Worm (Caenorhabditis elegans): Measurements from ENCODE around the gene vps-2.
"Not testable (repeated sequence)": the region's sequence is repeated elsewhere in the genome, so short reads cannot be mapped to it uniquely, and the experiment has no call there.

The vps-2 gene

ce11 chrII:12753725-12754124, 14.3 kb downstream of the vps-2 start, which contains the start of gene Y46G5A.39:
Y46G5A.39 (minus strand) TSS chrII:12753825.
- not testable (repeated sequence) for TF ChIP-seq ztf-4, sem-4, ceh-16 (tag; optimal IDR thresholded peaks at IDR 0.05)

- TF ChIP-seq mbf-1 (tag; optimal IDR thresholded peaks at IDR 0.05): no peak
- TF ChIP-seq nhr-10 (tag; optimal IDR thresholded peaks at IDR 0.05): no peak
- TF ChIP-seq unc-39 (tag; optimal IDR thresholded peaks at IDR 0.05): no peak
- no peak for TF ChIP-seq ceh-16 (tag; optimal IDR thresholded peaks at IDR 0.05)
- no peak for TF ChIP-seq skn-1 (tag; optimal IDR thresholded peaks at IDR 0.05)
- TF ChIP-seq F13H6.1 (tag; optimal IDR thresholded peaks at IDR 0.05): no peak
- TF ChIP-seq peb-1 (tag; optimal IDR thresholded peaks at IDR 0.05): no peak
- no peak for TF ChIP-seq C34F6.9 (tag; optimal IDR thresholded peaks at IDR 0.05)
Measured at ce11 chrII:12739306-12739705, 28.7 kb downstream of the vps-2 start.

ce11 chrII:12738284-12739201, 29.5 kb downstream of the vps-2 start, which contains the start of gene pisy-1:
pisy-1 (minus strand) TSS chrII:12738334.
- peak; percentile 75 for TF ChIP-seq gmeb-1 (tag; optimal IDR thresholded peaks at IDR 0.05)
- no peak for TF ChIP-seq ztf-4 (tag; optimal IDR thresholded peaks at IDR 0.05)
- TF ChIP-seq aly-2 (tag; optimal IDR thresholded peaks at IDR 0.05): no peak
- TF ChIP-seq C34F6.9 (tag; optimal IDR thresholded peaks at IDR 0.05): peak; percentile 71
- TF ChIP-seq nhr-129 (tag; optimal IDR thresholded peaks at IDR 0.05): peak; percentile 56
- no peak for TF ChIP-seq elt-1 (tag; optimal IDR thresholded peaks at IDR 0.05)
- no peak for TF ChIP-seq ztf-1 (GFP tag; conservative IDR thresholded peaks at IDR 0.05)
- TF ChIP-seq nhr-21 (tag; optimal IDR thresholded peaks at IDR 0.05): no peak
- no peak for TF ChIP-seq mdl-1 (tag; optimal IDR thresholded peaks at IDR 0.05)
- peak; percentile 82 for TF ChIP-seq unc-55 (GFP tag; optimal IDR thresholded peaks at IDR 0.05)
- peak; percentile 27 for TF ChIP-seq sma-9 (GFP tag; optimal IDR thresholded peaks at IDR 0.05)
- no peak for TF ChIP-seq sma-9 (tag; optimal IDR thresholded peaks at IDR 0.05)
- peak; percentile 6 for TF ChIP-seq snpc-4 (tag; optimal IDR thresholded peaks at IDR 0.05)
- TF ChIP-seq ztf-11 (tag; optimal IDR thresholded peaks at IDR 0.05): no peak
- TF ChIP-seq elt-3 (tag; optimal IDR thresholded peaks at IDR 0.05): no peak
- no peak for TF ChIP-seq mab-5 (tag; optimal IDR thresholded peaks at IDR 0.05)
- TF ChIP-seq lsy-2 (tag; optimal IDR thresholded peaks at IDR 0.05): peak; percentile 26 to 73
- TF ChIP-seq nhr-23 (tag; optimal IDR thresholded peaks at IDR 0.05): no peak
- no peak for TF ChIP-seq lin-11 (tag; optimal IDR thresholded peaks at IDR 0.05)
- no peak for TF ChIP-seq blmp-1 (tag; optimal IDR thresholded peaks at IDR 0.05; ENCODE audit: insufficient read depth)
- TF ChIP-seq lin-13 (GFP tag; optimal IDR thresholded peaks at IDR 0.05): peak; percentile 49
- TF ChIP-seq nhr-11 (tag; optimal IDR thresholded peaks at IDR 0.05): no peak
- TF ChIP-seq peb-1 (tag; optimal IDR thresholded peaks at IDR 0.05): no peak
- TF ChIP-seq fos-1 (tag; optimal IDR thresholded peaks at IDR 0.05): no peak
- TF ChIP-seq ama-1 (optimal IDR thresholded peaks at IDR 0.05): no peak
- TF ChIP-seq unc-62 (GFP tag; optimal IDR thresholded peaks at IDR 0.05): no peak
- no peak for TF ChIP-seq nhr-6 (tag; optimal IDR thresholded peaks at IDR 0.05)
- no peak for TF ChIP-seq nhr-237 (tag; optimal IDR thresholded peaks at IDR 0.05)
- TF ChIP-seq unc-39 (tag; optimal IDR thresholded peaks at IDR 0.05): no peak
- no peak for TF ChIP-seq ceh-82 (tag; optimal IDR thresholded peaks at IDR 0.05)
- no peak for TF ChIP-seq nhr-77 (tag; optimal IDR thresholded peaks at IDR 0.05)
- TF ChIP-seq Y55F3AM.14 (GFP tag; optimal IDR thresholded peaks at IDR 0.05): no peak
- no peak for TF ChIP-seq egl-27 (tag; optimal IDR thresholded peaks at IDR 0.05)
- no peak for TF ChIP-seq R02D3.7 (tag; optimal IDR thresholded peaks at IDR 0.05)
- TF ChIP-seq sem-4 (tag; optimal IDR thresholded peaks at IDR 0.05): peak; percentile 15
- no peak for TF ChIP-seq nhr-12 (tag; optimal IDR thresholded peaks at IDR 0.05)
- peak; percentile 44 for TF ChIP-seq nhr-25 (tag; optimal IDR thresholded peaks at IDR 0.05)
- no peak for TF ChIP-seq ceh-16 (tag; optimal IDR thresholded peaks at IDR 0.05)
- TF ChIP-seq ZK546.5 (tag; optimal IDR thresholded peaks at IDR 0.05): no peak
- no peak for TF ChIP-seq mbf-1 (tag; optimal IDR thresholded peaks at IDR 0.05)
- no peak for TF ChIP-seq lin-39 (tag; optimal IDR thresholded peaks at IDR 0.05)
- no peak for TF ChIP-seq alr-1 (tag; optimal IDR thresholded peaks at IDR 0.05)
- TF ChIP-seq nhr-10 (tag; optimal IDR thresholded peaks at IDR 0.05): no peak
- peak; percentile 49 for TF ChIP-seq crh-2 (tag; optimal IDR thresholded peaks at IDR 0.05)
- TF ChIP-seq F13H6.1 (tag; optimal IDR thresholded peaks at IDR 0.05): no peak
- TF ChIP-seq sma-3 (GFP tag; optimal IDR thresholded peaks at IDR 0.05): no peak
- TF ChIP-seq zag-1 (tag; optimal IDR thresholded peaks at IDR 0.05): no peak
- TF ChIP-seq skn-1 (tag; optimal IDR thresholded peaks at IDR 0.05): no peak
